Fruit fly (Drosophila melanogaster): ENCODE data around the gene SPE.

SPE gene

dm6 chr3R:23723381-23724034 is 37.5 kb downstream of the SPE start (continued):
- TF ChIP-seq Ssrp (tag; optimal IDR thresholded peaks at IDR 0.05): no peak
- peak; percentile 60 for TF ChIP-seq pnt (GFP tag; optimal IDR thresholded peaks at IDR 0.05)
- TF ChIP-seq CG6813 (GFP tag; optimal IDR thresholded peaks at IDR 0.05): peak; percentile 78
- TF ChIP-seq gcm2 (GFP tag; optimal IDR thresholded peaks at IDR 0.05): no peak
- no peak for TF ChIP-seq pita (GFP tag; optimal IDR thresholded peaks at IDR 0.05)
- peak; percentile 37; the same call in 1 of the 3 replicates for TF ChIP-seq so (GFP tag; IDR thresholded peaks at IDR 0.05)
- TF ChIP-seq CG32772 (GFP tag; IDR thresholded peaks at IDR 0.05): no peak
- peak; percentile 36; the same call in 1 of the 2 replicates for TF ChIP-seq ttk (GFP tag; IDR thresholded peaks at IDR 0.05)
- no peak for TF ChIP-seq sd (tag; optimal IDR thresholded peaks at IDR 0.05)
- TF ChIP-seq CG6765 (GFP tag; optimal IDR thresholded peaks at IDR 0.05): peak; percentile 65
- TF ChIP-seq ro (GFP tag; IDR thresholded peaks at IDR 0.05): no peak
- TF ChIP-seq CG4854 (GFP tag; optimal IDR thresholded peaks at IDR 0.05): peak; percentile 37
- no peak for TF ChIP-seq CG12391 (tag; optimal IDR thresholded peaks at IDR 0.05)
- peak; percentile 7 for TF ChIP-seq jumu (GFP tag; optimal IDR thresholded peaks at IDR 0.05)
- TF ChIP-seq CG16779 (GFP tag; IDR thresholded peaks at IDR 0.05): no peak
- peak; percentile 26 for TF ChIP-seq bigmax (GFP tag; optimal IDR thresholded peaks at IDR 0.05)
- TF ChIP-seq pfk (GFP tag; optimal IDR thresholded peaks at IDR 0.05): peak; percentile 43
- 0 out of 2 replicates have a peak, but pooled peaks have one; percentile 5 for TF ChIP-seq CG9932 (GFP tag; IDR thresholded peaks at IDR 0.05)
- TF ChIP-seq CG11504 (tag; optimal IDR thresholded peaks at IDR 0.05): peak; percentile 73
- TF ChIP-seq CG11723 (GFP tag; optimal IDR thresholded peaks at IDR 0.05): peak; percentile 51
- no peak for TF ChIP-seq CG10565 (GFP tag; optimal IDR thresholded peaks at IDR 0.05)
- TF ChIP-seq Antp (GFP tag; optimal IDR thresholded peaks at IDR 0.05): no peak
- TF ChIP-seq vvl (GFP tag; IDR thresholded peaks at IDR 0.05): peak; percentile 78
- no peak for TF ChIP-seq gfzf (GFP tag; optimal IDR thresholded peaks at IDR 0.05)
- peak in 1 of 2 experiments; percentile 85 for TF ChIP-seq eve (GFP tag; optimal IDR thresholded peaks at IDR 0.05)
- peak in 1 of 3 experiments; percentile 47 for TF ChIP-seq Stat92E (GFP tag; optimal IDR thresholded peaks at IDR 0.05)
- peak; percentile 26 for TF ChIP-seq gcm (GFP tag; optimal IDR thresholded peaks at IDR 0.05)
- peak; percentile 29 to 89 for TF ChIP-seq Pdp1 (GFP tag; optimal IDR thresholded peaks at IDR 0.05)
- TF ChIP-seq CG12104 (GFP tag; optimal IDR thresholded peaks at IDR 0.05): peak; percentile 79
- TF ChIP-seq Atf6 (GFP tag; IDR thresholded peaks at IDR 0.05): peak; percentile 52; the same call in 1 of the 2 replicates
- peak; percentile 37 for TF ChIP-seq CG18476 (GFP tag; optimal IDR thresholded peaks at IDR 0.05)
- peak; percentile 83 for TF ChIP-seq wek (GFP tag; optimal IDR thresholded peaks at IDR 0.05)
- TF ChIP-seq nau (GFP tag; optimal IDR thresholded peaks at IDR 0.05): peak; percentile 70
- peak; percentile 43 for TF ChIP-seq CG9727 (GFP tag; optimal IDR thresholded peaks at IDR 0.05)
- peak; percentile 56 for TF ChIP-seq slp2 (GFP tag; optimal IDR thresholded peaks at IDR 0.05)
- TF ChIP-seq CTCF (GFP tag; optimal IDR thresholded peaks at IDR 0.05): no peak
- peak in 1 of 2 experiments; percentile 44 for TF ChIP-seq bsh (GFP tag; optimal IDR thresholded peaks at IDR 0.05)
- TF ChIP-seq dysf (GFP tag; IDR thresholded peaks at IDR 0.05): peak; percentile 42; the same call in 1 of the 3 replicates
- TF ChIP-seq CG11695 (GFP tag; IDR thresholded peaks at IDR 0.05): peak; percentile 44; the same call in 1 of the 3 replicates
- peak; percentile 56; the same call in 1 of the 3 replicates for TF ChIP-seq z (GFP tag; IDR thresholded peaks at IDR 0.05)
- no peak for TF ChIP-seq CG4617 (GFP tag; optimal IDR thresholded peaks at IDR 0.05; ENCODE audit: borderline replicate concordance)
- TF ChIP-seq gsb (GFP tag; IDR thresholded peaks at IDR 0.05): peak; percentile 59; the same call in 1 of the 2 replicates
- peak; percentile 51 for TF ChIP-seq exex (tag; optimal IDR thresholded peaks at IDR 0.05)
- peak; percentile 54; the same call in 1 of the 2 replicates for TF ChIP-seq CG5953 (GFP tag; IDR thresholded peaks at IDR 0.05)
- TF ChIP-seq jigr1 (GFP tag; IDR thresholded peaks at IDR 0.05): 0 out of 3 replicates have a peak, but pooled peaks have one; percentile 12
- peak; percentile 78; the same call in 2 of the 3 replicates for TF ChIP-seq Dbx (GFP tag; IDR thresholded peaks at IDR 0.05)
- peak; percentile 31 for TF ChIP-seq kah (GFP tag; optimal IDR thresholded peaks at IDR 0.05)
- TF ChIP-seq HLH3B (GFP tag; IDR thresholded peaks at IDR 0.05): peak; percentile 82; the same call in 1 of the 2 replicates
- TF ChIP-seq Lhr (GFP tag; optimal IDR thresholded peaks at IDR 0.05): no peak
